Worm (Caenorhabditis elegans): ENCODE data around the gene ZK596.2.

Gene ZK596.2

DNA sequence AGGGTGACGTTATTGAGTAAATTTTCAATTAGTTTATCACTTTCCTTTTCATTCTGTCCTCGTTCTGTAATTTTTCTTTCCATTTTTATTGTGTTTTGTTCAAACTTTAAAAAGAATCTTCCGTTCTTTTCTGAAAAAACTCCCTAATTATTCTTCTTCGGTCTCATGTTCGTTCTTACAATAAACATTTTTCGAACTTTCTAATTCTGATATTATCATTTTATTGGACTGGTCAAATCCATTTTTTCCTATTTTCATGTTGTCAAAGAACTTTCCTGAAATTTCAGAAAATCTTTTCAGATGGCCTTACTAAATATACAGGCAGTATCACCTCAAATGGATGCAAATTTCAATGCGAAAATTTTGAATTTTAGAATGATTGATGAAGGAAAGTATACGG, 45.1 kb downstream of the ZK596.2 start, which contains the start of gene nish-1 (continued):
- no peak for TF ChIP-seq F22D6.2 (tag; optimal IDR thresholded peaks at IDR 0.05)

DNA sequence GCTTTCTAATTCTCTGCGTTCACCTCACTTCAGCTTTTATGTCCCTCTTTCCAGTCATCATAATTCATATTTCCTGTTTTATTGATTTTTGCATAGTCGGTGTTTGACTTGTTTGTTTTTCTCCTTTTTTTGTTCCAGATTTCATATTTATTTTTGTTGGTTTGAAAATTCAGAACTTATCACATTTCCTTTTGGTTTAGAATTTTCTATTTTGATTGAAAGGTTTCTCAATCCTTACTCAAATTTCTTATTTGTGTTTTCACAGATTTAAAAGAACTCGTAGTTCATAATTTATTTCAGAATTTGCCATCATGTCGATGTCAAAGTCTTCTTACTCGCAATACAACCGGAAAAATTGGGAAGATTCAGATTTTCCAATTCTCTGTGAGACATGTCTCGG, 48.0 kb downstream of the ZK596.2 start, which contains the start of gene rbm-22:
Gene rbm-22 (plus strand): TSS at position 301 of the 400 bp plus-strand sequence.
- no peak for TF ChIP-seq unc-62 (GFP tag; optimal IDR thresholded peaks at IDR 0.05)
- no peak for TF ChIP-seq hmg-1.2 (GFP tag; IDR thresholded peaks at IDR 0.05)
- no peak for TF ChIP-seq ceh-58 (GFP tag; IDR thresholded peaks at IDR 0.05)
- TF ChIP-seq snpc-3.4 (tag; optimal IDR thresholded peaks at IDR 0.05), result no peak
- TF ChIP-seq F10E7.11 (tag; optimal IDR thresholded peaks at IDR 0.05), result no peak
- no peak for TF ChIP-seq F37B4.10 (GFP tag; IDR thresholded peaks at IDR 0.05)
- TF ChIP-seq let-607 (tag; optimal IDR thresholded peaks at IDR 0.05), result no peak
- no peak for TF ChIP-seq lag-1 (GFP tag; IDR thresholded peaks at IDR 0.05)
- TF ChIP-seq egl-18 (GFP tag; IDR thresholded peaks at IDR 0.05), result no peak
- TF ChIP-seq snpc-4 (GFP tag; optimal IDR thresholded peaks at IDR 0.05), result no peak
- no peak for TF ChIP-seq snpc-4 (tag; optimal IDR thresholded peaks at IDR 0.05)
- TF ChIP-seq lir-1 (GFP tag; conservative IDR thresholded peaks at IDR 0.05), result no peak

DNA sequence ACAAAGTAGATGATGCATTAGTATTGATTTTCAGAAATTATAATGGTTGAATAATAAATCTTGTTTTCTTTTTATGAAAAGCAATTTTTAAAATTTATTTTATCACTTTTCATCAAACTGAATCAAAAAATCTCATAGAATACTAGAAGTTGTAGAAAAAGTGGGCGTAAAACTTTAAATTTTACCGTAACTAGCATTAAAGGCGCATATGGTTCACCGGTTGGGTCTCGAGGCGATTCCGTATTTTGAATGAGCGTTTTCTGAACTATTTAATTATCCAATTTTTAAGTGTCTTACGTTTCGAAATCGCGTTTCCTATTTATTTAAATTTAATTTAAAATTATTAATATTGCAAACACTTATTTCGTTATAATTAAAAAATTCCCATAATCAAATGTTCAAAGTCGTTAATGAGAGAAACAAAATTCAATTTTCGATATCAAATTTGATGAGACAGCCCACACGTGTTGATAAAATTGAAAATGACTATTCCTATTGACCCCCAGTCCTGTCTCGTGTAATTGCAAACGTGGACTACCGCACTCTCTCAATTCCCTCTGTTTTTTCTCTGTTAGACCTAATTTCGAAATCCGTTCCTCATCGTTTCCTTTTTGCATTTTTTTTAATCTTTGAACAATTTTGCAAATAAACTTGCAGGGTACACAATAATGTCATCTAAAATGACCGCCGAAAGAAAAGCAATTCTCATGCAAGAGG, 50.6 kb downstream of the ZK596.2 start, which contains the start of the genes T11G6.2 and hars-1:
Gene T11G6.2 (minus strand): TSS at position 197 of the 717 bp plus-strand sequence.
Gene hars-1 (plus strand): TSS at position 658 of the 717 bp plus-strand sequence.
- TF ChIP-seq hsf-1 (GFP tag; IDR thresholded peaks at IDR 0.05), result no peak
- TF ChIP-seq ceh-40 (GFP tag; IDR thresholded peaks at IDR 0.05), result no peak
- TF ChIP-seq ztf-6 (GFP tag; IDR thresholded peaks at IDR 0.05), result no peak
- TF ChIP-seq ceh-91 (GFP tag; IDR thresholded peaks at IDR 0.05), result peak; percentile 53; the same call in 1 of the 2 replicates
- TF ChIP-seq Y56A3A.18 (GFP tag; IDR thresholded peaks at IDR 0.05), result no peak
- TF ChIP-seq ztf-22 (GFP tag; optimal IDR thresholded peaks at IDR 0.05), result no peak
- TF ChIP-seq ccch-3 (GFP tag; optimal IDR thresholded peaks at IDR 0.05), result no peak
- peak; percentile 97 for TF ChIP-seq madf-8 (GFP tag; conservative IDR thresholded peaks at IDR 0.05)
- TF ChIP-seq attf-5 (GFP tag; optimal IDR thresholded peaks at IDR 0.05), result peak; percentile 69
- TF ChIP-seq lsl-1 (GFP tag; optimal IDR thresholded peaks at IDR 0.05), result peak; percentile 87
- no peak for TF ChIP-seq lin-26 (GFP tag; IDR thresholded peaks at IDR 0.05)
- TF ChIP-seq pha-4 (tag; optimal IDR thresholded peaks at IDR 0.05), result no peak
- TF ChIP-seq B0035.1 (tag; optimal IDR thresholded peaks at IDR 0.05), result no peak
- no peak for TF ChIP-seq K11D2.4 (GFP tag; IDR thresholded peaks at IDR 0.05)
- peak; percentile 93 for TF ChIP-seq xnd-1 (tag; optimal IDR thresholded peaks at IDR 0.05)
- TF ChIP-seq cebp-1 (GFP tag; IDR thresholded peaks at IDR 0.05), result peak; percentile 67; the same call in 1 of the 2 replicates
- peak; percentile 85 for TF ChIP-seq cebp-1 (tag; optimal IDR thresholded peaks at IDR 0.05)
- TF ChIP-seq Y79H2A.3 (GFP tag; conservative IDR thresholded peaks at IDR 0.05), result no peak
- peak; percentile 86 for TF ChIP-seq nhr-80 (tag; optimal IDR thresholded peaks at IDR 0.05)
- TF ChIP-seq hlh-26 (GFP tag; conservative IDR thresholded peaks at IDR 0.05), result no peak
- TF ChIP-seq ama-1 (optimal IDR thresholded peaks at IDR 0.05), result no peak
- no peak for TF ChIP-seq ama-1 (GFP tag; optimal IDR thresholded peaks at IDR 0.05)
- peak; percentile 3 for TF ChIP-seq ztf-18 (tag; optimal IDR thresholded peaks at IDR 0.05)
- no peak for TF ChIP-seq attf-3 (GFP tag; conservative IDR thresholded peaks at IDR 0.05)
- peak; percentile 99 for TF ChIP-seq madf-6 (GFP tag; IDR thresholded peaks at IDR 0.05)
- no peak for TF ChIP-seq ceh-58 (GFP tag; IDR thresholded peaks at IDR 0.05)
- TF ChIP-seq F33H1.4 (GFP tag; IDR thresholded peaks at IDR 0.05), result peak; percentile 89
- no peak for TF ChIP-seq B0336.3 (GFP tag; IDR thresholded peaks at IDR 0.05)
- TF ChIP-seq hrde-1 (tag; optimal IDR thresholded peaks at IDR 0.05; ENCODE audit: borderline replicate concordance), result no peak
- TF ChIP-seq pbrm-1 (GFP tag; IDR thresholded peaks at IDR 0.05), result 0 out of 2 replicates have a peak, but pooled peaks have one; percentile 18
- TF ChIP-seq mcd-1 (GFP tag; IDR thresholded peaks at IDR 0.05), result peak; percentile 49; the same call in 1 of the 2 replicates
- no peak for TF ChIP-seq snpc-4 (GFP tag; optimal IDR thresholded peaks at IDR 0.05)
- peak in 1 of 4 experiments; percentile 21 for TF ChIP-seq snpc-4 (tag; optimal IDR thresholded peaks at IDR 0.05)
- peak; percentile 49 for TF ChIP-seq efl-1 (GFP tag; optimal IDR thresholded peaks at IDR 0.05)
- TF ChIP-seq let-607 (tag; optimal IDR thresholded peaks at IDR 0.05), result peak; percentile 35 to 78
- TF ChIP-seq tbx-9 (tag; optimal IDR thresholded peaks at IDR 0.05; ENCODE audit: borderline replicate concordance), result no peak

Data from whole organism, young adult.